Worm (Caenorhabditis elegans): ENCODE data around the gene ufl-1.
A peak's percentile ranks its signal among the peaks of the same experiment; 100 is the strongest.

ufl-1 gene

ce11 chrIV:7012731-7013445, 23.8 kb downstream of the ufl-1 start:
- TF ChIP-seq let-607 (tag; optimal IDR thresholded peaks at IDR 0.05) (no peak), zfh-2 (GFP tag; conservative IDR thresholded peaks at IDR 0.05) (peak; percentile 79), B0336.3 (GFP tag; IDR thresholded peaks at IDR 0.05) (no peak), egrh-3 (GFP tag; IDR thresholded peaks at IDR 0.05) (peak; percentile 41; the same call in 1 of the 2 replicates), snpc-4 (GFP tag; optimal IDR thresholded peaks at IDR 0.05) (no peak), snpc-4 (tag; optimal IDR thresholded peaks at IDR 0.05) (peak in 1 of 4 experiments; percentile 5)

- no peak for TF ChIP-seq bed-2 (GFP tag; IDR thresholded peaks at IDR 0.05)
- TF ChIP-seq rcor-1 (GFP tag; IDR thresholded peaks at IDR 0.05) = no peak
- TF ChIP-seq repo-1 (tag; optimal IDR thresholded peaks at IDR 0.05) = no peak
- TF ChIP-seq let-526 (GFP tag; IDR thresholded peaks at IDR 0.05) = no peak
- TF ChIP-seq bed-1 (GFP tag; IDR thresholded peaks at IDR 0.05) = no peak
- no peak for TF ChIP-seq F37B4.10 (GFP tag; IDR thresholded peaks at IDR 0.05)
- no peak for TF ChIP-seq nhr-179 (tag; optimal IDR thresholded peaks at IDR 0.05)
- TF ChIP-seq C17E4.6 (GFP tag; IDR thresholded peaks at IDR 0.05) = no peak
- TF ChIP-seq ceh-27 (GFP tag; optimal IDR thresholded peaks at IDR 0.05) = no peak
- no peak for TF ChIP-seq ztf-22 (GFP tag; optimal IDR thresholded peaks at IDR 0.05)
- no peak for TF ChIP-seq ZK185.1 (tag; optimal IDR thresholded peaks at IDR 0.05; ENCODE audit: poor library complexity, severe bottlenecking)
- no peak for TF ChIP-seq hsf-1 (GFP tag; IDR thresholded peaks at IDR 0.05)
- TF ChIP-seq nfya-2 (GFP tag; IDR thresholded peaks at IDR 0.05) = no peak
- TF ChIP-seq nfyb-1 (GFP tag; IDR thresholded peaks at IDR 0.05) = no peak
- no peak for TF ChIP-seq nhr-27 (tag; optimal IDR thresholded peaks at IDR 0.05)
- no peak for TF ChIP-seq sdz-38 (tag; optimal IDR thresholded peaks at IDR 0.05)
- no peak for TF ChIP-seq chd-7 (tag; optimal IDR thresholded peaks at IDR 0.05)
- no peak for TF ChIP-seq nhr-120 (GFP tag; IDR thresholded peaks at IDR 0.05)
These were observed 24.4 kb downstream of the ufl-1 start for ce11 chrIV:7012214-7012613.

ce11 chrIV:7011728-7012127, 24.9 kb downstream of the ufl-1 start, which contains the start of gene trxr-1:
trxr-1 (plus strand) TSS chrIV:7011954.
- TF ChIP-seq K12H6.12 (tag; optimal IDR thresholded peaks at IDR 0.05) (no peak), cebp-1 (GFP tag; IDR thresholded peaks at IDR 0.05) (no peak), cebp-1 (tag; optimal IDR thresholded peaks at IDR 0.05) (no peak), Y53F4B.3 (GFP tag; IDR thresholded peaks at IDR 0.05) (no peak), nfyb-1 (GFP tag; IDR thresholded peaks at IDR 0.05) (no peak), dpl-1 (GFP tag; optimal IDR thresholded peaks at IDR 0.05) (no peak), ztf-28 (GFP tag; IDR thresholded peaks at IDR 0.05) (no peak), dox-1 (GFP tag; IDR thresholded peaks at IDR 0.05) (no peak), aptf-3 (GFP tag; IDR thresholded peaks at IDR 0.05) (no peak), snpc-3.4 (tag; optimal IDR thresholded peaks at IDR 0.05) (no peak)

ce11 chrIV:7010835-7011234, 25.8 kb downstream of the ufl-1 start, which contains the start of gene C25A8.1:
C25A8.1 (plus strand) TSS chrIV:7011135.
- TF ChIP-seq lin-40 (tag; optimal IDR thresholded peaks at IDR 0.05) = no peak
- no peak for TF ChIP-seq aptf-2 (GFP tag; conservative IDR thresholded peaks at IDR 0.05)
- TF ChIP-seq snpc-4 (GFP tag; optimal IDR thresholded peaks at IDR 0.05) = no peak
- no peak for TF ChIP-seq snpc-4 (tag; optimal IDR thresholded peaks at IDR 0.05)
- TF ChIP-seq cebp-1 (GFP tag; IDR thresholded peaks at IDR 0.05) = no peak
- no peak for TF ChIP-seq cebp-1 (tag; optimal IDR thresholded peaks at IDR 0.05)
- TF ChIP-seq let-526 (GFP tag; IDR thresholded peaks at IDR 0.05) = no peak
- no peak for TF ChIP-seq Y56A3A.18 (GFP tag; IDR thresholded peaks at IDR 0.05)
- TF ChIP-seq somi-1 (GFP tag; optimal IDR thresholded peaks at IDR 0.05) = no peak
- no peak for TF ChIP-seq dpl-1 (GFP tag; optimal IDR thresholded peaks at IDR 0.05)
- no peak for TF ChIP-seq hlh-26 (GFP tag; conservative IDR thresholded peaks at IDR 0.05)
- TF ChIP-seq lin-54 (GFP tag; optimal IDR thresholded peaks at IDR 0.05) = no peak
- TF ChIP-seq ztf-22 (GFP tag; optimal IDR thresholded peaks at IDR 0.05) = no peak
- no peak for TF ChIP-seq Y79H2A.3 (GFP tag; conservative IDR thresholded peaks at IDR 0.05)
- TF ChIP-seq ceh-58 (GFP tag; IDR thresholded peaks at IDR 0.05) = no peak
- TF ChIP-seq T26A5.8 (tag; optimal IDR thresholded peaks at IDR 0.05) = no peak
- TF ChIP-seq snpc-1.1 (tag; optimal IDR thresholded peaks at IDR 0.05; ENCODE audit: insufficient read depth) = no peak
- TF ChIP-seq F57A8.1 (GFP tag; optimal IDR thresholded peaks at IDR 0.05) = no peak

All from whole organism, young adult.